ENCODE assay signal across 4 fruit fly cellular contexts in genomic region chr3R:23223151-23223810, dm6.
TF ChIP-seq lines count a peak whose summit lies in the region.

No protein-coding gene starts in this region.

- TF ChIP-seq CTCF in whole organism, embryonic (GFP tag; optimal IDR thresholded peaks at IDR 0.05; lab: Kevin White, UChicago): no peak

TF ChIP-seq in whole organism, adult, 20 proteins besides CTCF, POLR2A, EP300 and RAD21:
- TF ChIP-seq CG12768 (GFP tag; optimal IDR thresholded peaks at IDR 0.05; lab: Kevin White, UChicago) (peak; percentile 49), Mnt (GFP tag; optimal IDR thresholded peaks at IDR 0.05; lab: Kevin White, UChicago) (peak; percentile 45), CG1620 (GFP tag; optimal IDR thresholded peaks at IDR 0.05; lab: Kevin White, UChicago) (no peak), CG33017 (tag; optimal IDR thresholded peaks at IDR 0.05; lab: Kevin White, UChicago) (peak; percentile 6), CG7045 (GFP tag; optimal IDR thresholded peaks at IDR 0.05; lab: Kevin White, UChicago) (peak; percentile 47), cic (GFP tag; optimal IDR thresholded peaks at IDR 0.05; lab: Kevin White, UChicago) (peak; percentile 74)

TF ChIP-seq in whole organism, embryonic, 481 proteins besides CTCF, POLR2A, EP300 and RAD21 (continues in another document):
- TF ChIP-seq CG6765 (GFP tag; optimal IDR thresholded peaks at IDR 0.05; lab: Kevin White, UChicago): peak; percentile 14
- TF ChIP-seq nom (GFP tag; optimal IDR thresholded peaks at IDR 0.05; lab: Kevin White, UChicago): no peak
- no peak for TF ChIP-seq CG17328 (GFP tag; IDR thresholded peaks at IDR 0.05; lab: Robert Waterston, UW)
- no peak for TF ChIP-seq NK7.1 (GFP tag; optimal IDR thresholded peaks at IDR 0.05; lab: Kevin White, UChicago)
- TF ChIP-seq CG15514 (GFP tag; optimal IDR thresholded peaks at IDR 0.05; lab: Kevin White, UChicago): peak; percentile 25
- peak; percentile 76 for TF ChIP-seq Med (GFP tag; lab: Kevin White, UChicago)
- TF ChIP-seq CG30403 (GFP tag; optimal IDR thresholded peaks at IDR 0.05; lab: Kevin White, UChicago): no peak
- TF ChIP-seq HmgD (GFP tag; optimal IDR thresholded peaks at IDR 0.05; lab: Kevin White, UChicago): no peak
- TF ChIP-seq CG9727 (GFP tag; optimal IDR thresholded peaks at IDR 0.05; lab: Kevin White, UChicago): peak; percentile 4
- TF ChIP-seq scrt (GFP tag; optimal IDR thresholded peaks at IDR 0.05; lab: Kevin White, UChicago): no peak
- peak; percentile 20 for TF ChIP-seq lbe (GFP tag; optimal IDR thresholded peaks at IDR 0.05; lab: Kevin White, UChicago)
- no peak for TF ChIP-seq CG1792 (GFP tag; optimal IDR thresholded peaks at IDR 0.05; lab: Kevin White, UChicago)
- TF ChIP-seq CG14441 (GFP tag; IDR thresholded peaks at IDR 0.05; lab: Robert Waterston, UW): 0 out of 2 replicates have a peak, but pooled peaks have one; percentile 28
- TF ChIP-seq Pdp1 (GFP tag; optimal IDR thresholded peaks at IDR 0.05; lab: Kevin White, UChicago): peak in 1 of 2 experiments; percentile 14
- TF ChIP-seq HLH3B (GFP tag; IDR thresholded peaks at IDR 0.05; lab: Robert Waterston, UW): no peak
- TF ChIP-seq sd (tag; optimal IDR thresholded peaks at IDR 0.05; lab: Kevin White, UChicago): peak; percentile 76
- TF ChIP-seq otp (GFP tag; IDR thresholded peaks at IDR 0.05; lab: Robert Waterston, UW): no peak
- TF ChIP-seq CG10543 (GFP tag; optimal IDR thresholded peaks at IDR 0.05; lab: Kevin White, UChicago): peak; percentile 16
- peak; percentile 43 for TF ChIP-seq HHEX (GFP tag; optimal IDR thresholded peaks at IDR 0.05; lab: Kevin White, UChicago)
- peak; percentile 60 for TF ChIP-seq grn (GFP tag; optimal IDR thresholded peaks at IDR 0.05; lab: Kevin White, UChicago)
- TF ChIP-seq CG10209 (GFP tag; optimal IDR thresholded peaks at IDR 0.05; lab: Kevin White, UChicago): no peak
- peak; percentile 2 for TF ChIP-seq CG12391 (tag; optimal IDR thresholded peaks at IDR 0.05; lab: Kevin White, UChicago)
- TF ChIP-seq CG8388 (GFP tag; optimal IDR thresholded peaks at IDR 0.05; lab: Kevin White, UChicago): no peak
- TF ChIP-seq sob (GFP tag; IDR thresholded peaks at IDR 0.05; lab: Robert Waterston, UW): no peak
- TF ChIP-seq kah (GFP tag; optimal IDR thresholded peaks at IDR 0.05; lab: Kevin White, UChicago): no peak
- TF ChIP-seq CG2120 (GFP tag; optimal IDR thresholded peaks at IDR 0.05; lab: Kevin White, UChicago): peak; percentile 44
- TF ChIP-seq MTF-1 (GFP tag; optimal IDR thresholded peaks at IDR 0.05; lab: Kevin White, UChicago; ENCODE audit: borderline replicate concordance): no peak
- TF ChIP-seq CG18599 (GFP tag; optimal IDR thresholded peaks at IDR 0.05; lab: Kevin White, UChicago): peak; percentile 14
- no peak for TF ChIP-seq CG3847 (GFP tag; IDR thresholded peaks at IDR 0.05; lab: Robert Waterston, UW)

TF ChIP-seq in whole organism, prepupa, 60 proteins besides CTCF, POLR2A, EP300 and RAD21:
- no peak for TF ChIP-seq spab (GFP tag; optimal IDR thresholded peaks at IDR 0.05; lab: Kevin White, UChicago)
- TF ChIP-seq CG10669 (GFP tag; optimal IDR thresholded peaks at IDR 0.05; lab: Kevin White, UChicago): no peak
- peak; percentile 82 for TF ChIP-seq vri (GFP tag; optimal IDR thresholded peaks at IDR 0.05; lab: Kevin White, UChicago)
- TF ChIP-seq CG34406 (GFP tag; optimal IDR thresholded peaks at IDR 0.05; lab: Kevin White, UChicago): no peak
- no peak for TF ChIP-seq CG8119 (GFP tag; IDR thresholded peaks at IDR 0.05; lab: Robert Waterston, UW)
- no peak for TF ChIP-seq CG16779 (tag; optimal IDR thresholded peaks at IDR 0.05; lab: Kevin White, UChicago)
- TF ChIP-seq svp (GFP tag; lab: Kevin White, UChicago): peak; percentile 71
- TF ChIP-seq CG6276 (GFP tag; optimal IDR thresholded peaks at IDR 0.05; lab: Kevin White, UChicago): no peak
- TF ChIP-seq CG8632 (GFP tag; optimal IDR thresholded peaks at IDR 0.05; lab: Kevin White, UChicago): no peak
- no peak for TF ChIP-seq salr (GFP tag; optimal IDR thresholded peaks at IDR 0.05; lab: Kevin White, UChicago)
- peak; percentile 5 for TF ChIP-seq Smox (GFP tag; optimal IDR thresholded peaks at IDR 0.05; lab: Kevin White, UChicago)
- TF ChIP-seq Hr39 (GFP tag; optimal IDR thresholded peaks at IDR 0.05; lab: Kevin White, UChicago): no peak
- TF ChIP-seq Eip93F (GFP tag; optimal IDR thresholded peaks at IDR 0.05; lab: Kevin White, UChicago): peak; percentile 75
- TF ChIP-seq ss (GFP tag; optimal IDR thresholded peaks at IDR 0.05; lab: Kevin White, UChicago): no peak
- TF ChIP-seq Lpt (GFP tag; optimal IDR thresholded peaks at IDR 0.05; lab: Kevin White, UChicago): no peak
- peak; percentile 38 for TF ChIP-seq fkh (GFP tag; optimal IDR thresholded peaks at IDR 0.05; lab: Kevin White, UChicago)
- TF ChIP-seq Met (GFP tag; optimal IDR thresholded peaks at IDR 0.05; lab: Kevin White, UChicago): peak; percentile 1
- TF ChIP-seq Hr4 (GFP tag; optimal IDR thresholded peaks at IDR 0.05; lab: Kevin White, UChicago): no peak
- TF ChIP-seq CG11294 (GFP tag; IDR thresholded peaks at IDR 0.05; lab: Robert Waterston, UW): no peak
- no peak for TF ChIP-seq CG7368 (GFP tag; optimal IDR thresholded peaks at IDR 0.05; lab: Kevin White, UChicago)
- no peak for TF ChIP-seq CG11762 (GFP tag; optimal IDR thresholded peaks at IDR 0.05; lab: Kevin White, UChicago; ENCODE audit: insufficient read depth)
- no peak for TF ChIP-seq CG31627 (GFP tag; optimal IDR thresholded peaks at IDR 0.05; lab: Kevin White, UChicago)
- TF ChIP-seq Sox14 (GFP tag; optimal IDR thresholded peaks at IDR 0.05; lab: Kevin White, UChicago): no peak
- no peak for TF ChIP-seq CG1621 (tag; optimal IDR thresholded peaks at IDR 0.05; lab: Kevin White, UChicago)
- TF ChIP-seq CG10631 (GFP tag; optimal IDR thresholded peaks at IDR 0.05; lab: Kevin White, UChicago): no peak
- TF ChIP-seq Eip78C (GFP tag; lab: Kevin White, UChicago): peak; percentile 52
- TF ChIP-seq dsx (GFP tag; optimal IDR thresholded peaks at IDR 0.05; lab: Kevin White, UChicago; ENCODE audit: poor library complexity, severe bottlenecking): no peak
- no peak for TF ChIP-seq Hr38 (GFP tag; optimal IDR thresholded peaks at IDR 0.05; lab: Kevin White, UChicago)

TF ChIP-seq in whole organism, wandering third instar larva, 38 proteins besides CTCF, POLR2A, EP300 and RAD21:
- no peak for TF ChIP-seq Rel (GFP tag; optimal IDR thresholded peaks at IDR 0.05; lab: Kevin White, UChicago)
- peak; percentile 86 for TF ChIP-seq Rel (tag; optimal IDR thresholded peaks at IDR 0.05; lab: Kevin White, UChicago)
- TF ChIP-seq dl (GFP tag; optimal IDR thresholded peaks at IDR 0.05; lab: Kevin White, UChicago; ENCODE audit: insufficient read depth in 1 of 2, partially characterized antibody in 2 of 2): no peak
- no peak for TF ChIP-seq pan (optimal IDR thresholded peaks at IDR 0.05; lab: Kevin White, UChicago)
- peak; percentile 24 for TF ChIP-seq fru (GFP tag; optimal IDR thresholded peaks at IDR 0.05; lab: Kevin White, UChicago)
- no peak for TF ChIP-seq sv (GFP tag; optimal IDR thresholded peaks at IDR 0.05; lab: Kevin White, UChicago)
- no peak for TF ChIP-seq dmrt93B (GFP tag; optimal IDR thresholded peaks at IDR 0.05; lab: Kevin White, UChicago)
- peak; percentile 17 for TF ChIP-seq CG32264 (GFP tag; optimal IDR thresholded peaks at IDR 0.05; lab: Kevin White, UChicago)
- TF ChIP-seq rgr (GFP tag; optimal IDR thresholded peaks at IDR 0.05; lab: Kevin White, UChicago): peak; percentile 17
- peak; percentile 30 for TF ChIP-seq OdsH (GFP tag; optimal IDR thresholded peaks at IDR 0.05; lab: Kevin White, UChicago)
- no peak for TF ChIP-seq Vsx2 (GFP tag; optimal IDR thresholded peaks at IDR 0.05; lab: Kevin White, UChicago; ENCODE audit: partially characterized antibody)
- TF ChIP-seq br (GFP tag; optimal IDR thresholded peaks at IDR 0.05; lab: Kevin White, UChicago): peak; percentile 4
- peak; percentile 69 for TF ChIP-seq h (GFP tag; optimal IDR thresholded peaks at IDR 0.05; lab: Kevin White, UChicago)
- no peak for TF ChIP-seq tai (GFP tag; optimal IDR thresholded peaks at IDR 0.05; lab: Kevin White, UChicago)
- no peak for TF ChIP-seq Jra (GFP tag; optimal IDR thresholded peaks at IDR 0.05; lab: Kevin White, UChicago)
- TF ChIP-seq Sp1 (GFP tag; optimal IDR thresholded peaks at IDR 0.05; lab: Kevin White, UChicago): peak; percentile 24
- peak; percentile 6 for TF ChIP-seq sage (GFP tag; optimal IDR thresholded peaks at IDR 0.05; lab: Kevin White, UChicago)
- TF ChIP-seq CrebA (GFP tag; optimal IDR thresholded peaks at IDR 0.05; lab: Kevin White, UChicago; ENCODE audit: borderline replicate concordance): peak; percentile 59
- TF ChIP-seq brk (GFP tag; optimal IDR thresholded peaks at IDR 0.05; lab: Kevin White, UChicago): peak; percentile 57
- no peak for TF ChIP-seq Hnf4 (GFP tag; optimal IDR thresholded peaks at IDR 0.05; lab: Kevin White, UChicago)
- TF ChIP-seq foxo (GFP tag; optimal IDR thresholded peaks at IDR 0.05; lab: Kevin White, UChicago): peak; percentile 19 to 31
TF ChIP-seq in whole organism, wandering third instar larva: peak in this region for 12.
